Fruit fly (Drosophila melanogaster): ENCODE measurements around the gene CG12054.

The CG12054 gene

DNA sequence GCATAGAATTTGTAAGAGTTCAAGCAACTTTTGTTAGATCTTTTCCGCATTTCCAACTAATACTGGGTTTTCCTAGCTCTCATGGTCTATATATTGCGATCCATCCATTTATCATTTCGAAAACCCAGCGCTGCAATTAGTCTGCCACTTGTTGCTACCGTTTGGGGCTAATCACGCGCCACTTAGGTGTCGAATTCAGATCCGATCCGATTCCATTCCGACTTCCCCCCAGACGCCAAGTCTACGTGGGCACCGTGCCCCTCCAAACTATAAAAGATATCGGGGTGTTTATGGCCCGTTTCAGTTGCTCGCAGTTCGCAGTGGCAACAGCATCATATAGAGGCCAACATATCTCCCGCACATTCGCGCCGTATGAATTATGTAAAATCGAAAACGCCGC lies 36.8 kb downstream of the CG12054 start, which contains the start of gene CAH6:
Gene CAH6 (plus strand): TSS at position 301 of the 400 bp plus-strand sequence.
- TF ChIP-seq foxo (GFP tag; optimal IDR thresholded peaks at IDR 0.05) (no peak), Sp1 (GFP tag; optimal IDR thresholded peaks at IDR 0.05) (no peak), tai (GFP tag; optimal IDR thresholded peaks at IDR 0.05) (no peak), Rel (GFP tag; optimal IDR thresholded peaks at IDR 0.05) (no peak), Rel (tag; optimal IDR thresholded peaks at IDR 0.05) (no peak), dmrt93B (GFP tag; optimal IDR thresholded peaks at IDR 0.05) (no peak), woc (GFP tag; optimal IDR thresholded peaks at IDR 0.05) (no peak), jim (GFP tag; optimal IDR thresholded peaks at IDR 0.05) (no peak), psq (GFP tag; optimal IDR thresholded peaks at IDR 0.05) (no peak), Myc (optimal IDR thresholded peaks at IDR 0.05) (no peak), sage (GFP tag; optimal IDR thresholded peaks at IDR 0.05) (no peak), rgr (GFP tag; optimal IDR thresholded peaks at IDR 0.05) (no peak), GATAd (GFP tag; optimal IDR thresholded peaks at IDR 0.05) (no peak), h (GFP tag; optimal IDR thresholded peaks at IDR 0.05) (no peak), Hnf4 (GFP tag; optimal IDR thresholded peaks at IDR 0.05) (no peak), N (GFP tag; optimal IDR thresholded peaks at IDR 0.05) (no peak), br (GFP tag; optimal IDR thresholded peaks at IDR 0.05) (no peak)

DNA sequence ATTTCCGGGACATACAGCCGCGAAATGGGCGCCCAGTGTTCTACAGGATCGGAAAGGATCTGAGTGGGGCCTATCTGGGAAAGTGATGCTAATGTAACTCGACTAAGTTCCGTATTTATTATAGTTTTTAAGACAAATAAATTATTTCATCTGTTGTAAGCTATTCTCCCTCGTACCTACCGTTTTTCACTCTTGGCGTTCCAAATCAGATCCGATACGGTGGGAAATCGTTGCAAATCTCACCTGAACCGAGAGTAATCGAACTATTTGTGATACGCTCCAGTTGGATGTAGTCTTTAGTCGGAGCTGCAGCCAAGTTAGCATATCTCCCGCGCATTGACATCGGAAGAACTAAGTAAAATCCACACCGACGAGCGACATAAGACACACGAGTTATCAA lies 39.4 kb downstream of the CG12054 start, which contains the start of gene CAH16:
Gene CAH16 (plus strand): TSS at position 301 of the 400 bp plus-strand sequence.
- no peak for TF ChIP-seq dmrt93B (GFP tag; optimal IDR thresholded peaks at IDR 0.05)
- TF ChIP-seq ey (GFP tag; optimal IDR thresholded peaks at IDR 0.05), result no peak
- TF ChIP-seq Hnf4 (GFP tag; optimal IDR thresholded peaks at IDR 0.05), result no peak
- TF ChIP-seq fru (GFP tag; optimal IDR thresholded peaks at IDR 0.05), result no peak
- TF ChIP-seq tai (GFP tag; optimal IDR thresholded peaks at IDR 0.05), result no peak

DNA sequence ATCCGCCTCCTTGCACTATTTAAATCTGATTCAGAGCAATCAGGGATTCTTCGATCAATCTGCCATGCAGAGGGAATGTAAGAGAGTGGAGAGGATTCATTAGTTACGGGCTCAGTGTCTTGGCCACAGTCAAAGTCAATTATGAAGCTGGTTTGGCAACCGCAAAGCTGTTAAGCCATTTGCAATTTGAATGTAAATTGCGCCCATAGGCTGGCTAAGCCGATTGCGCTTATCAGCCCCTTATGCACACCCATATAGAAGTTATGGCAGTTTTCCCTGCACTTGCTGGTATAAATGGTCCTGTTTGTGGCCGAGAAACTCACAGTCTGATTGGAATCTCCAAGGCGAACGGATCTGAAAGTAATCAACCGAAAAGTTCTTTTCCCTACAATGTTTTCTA lies 41.8 kb downstream of the CG12054 start, which contains the start of gene CAH5:
Gene CAH5 (plus strand): TSS at position 301 of the 400 bp plus-strand sequence.
- TF ChIP-seq brk (GFP tag; optimal IDR thresholded peaks at IDR 0.05) (no peak), dl (GFP tag; optimal IDR thresholded peaks at IDR 0.05; ENCODE audit: insufficient read depth in 1 of 2, partially characterized antibody in 2 of 2) (no peak), dmrt93B (GFP tag; optimal IDR thresholded peaks at IDR 0.05) (no peak), usp (GFP tag; optimal IDR thresholded peaks at IDR 0.05) (no peak), OdsH (GFP tag; optimal IDR thresholded peaks at IDR 0.05) (no peak), psq (GFP tag; optimal IDR thresholded peaks at IDR 0.05) (no peak), rgr (GFP tag; optimal IDR thresholded peaks at IDR 0.05) (no peak), Dfd (GFP tag; optimal IDR thresholded peaks at IDR 0.05) (no peak), Jra (GFP tag; optimal IDR thresholded peaks at IDR 0.05) (no peak), foxo (GFP tag; optimal IDR thresholded peaks at IDR 0.05) (no peak), lola (GFP tag; optimal IDR thresholded peaks at IDR 0.05) (no peak), CrebA (GFP tag; optimal IDR thresholded peaks at IDR 0.05; ENCODE audit: borderline replicate concordance) (no peak), CG9705 (GFP tag; optimal IDR thresholded peaks at IDR 0.05) (no peak), dsf (GFP tag; optimal IDR thresholded peaks at IDR 0.05; ENCODE audit: borderline replicate concordance) (no peak), sage (GFP tag; optimal IDR thresholded peaks at IDR 0.05) (no peak)

DNA sequence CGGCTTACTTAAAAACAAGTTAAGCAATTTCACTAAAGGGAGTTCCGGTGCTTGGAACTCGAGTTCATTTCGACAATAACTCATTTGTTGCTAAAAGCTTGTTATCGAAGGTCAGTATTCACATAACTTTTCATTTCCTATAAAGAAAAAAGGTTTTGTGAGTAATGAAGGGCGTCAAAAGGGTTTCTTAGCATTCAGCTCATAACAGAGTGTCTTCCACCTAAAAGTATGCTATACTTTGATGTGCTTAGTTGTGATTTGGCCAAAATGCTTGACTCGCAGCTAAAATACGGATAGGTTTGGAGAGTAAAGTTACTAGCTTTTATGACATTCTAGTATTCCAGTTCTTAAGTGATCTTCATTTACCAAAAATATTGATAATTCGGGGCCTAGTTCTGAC lies 43.4 kb downstream of the CG12054 start:
- no peak for TF ChIP-seq sv (GFP tag; optimal IDR thresholded peaks at IDR 0.05)
- no peak for TF ChIP-seq dl (GFP tag; optimal IDR thresholded peaks at IDR 0.05; ENCODE audit: insufficient read depth in 1 of 2, partially characterized antibody in 2 of 2)
- TF ChIP-seq CrebA (GFP tag; optimal IDR thresholded peaks at IDR 0.05; ENCODE audit: borderline replicate concordance), result no peak
- peak; percentile 21 for TF ChIP-seq Myc (optimal IDR thresholded peaks at IDR 0.05)
- TF ChIP-seq dmrt93B (GFP tag; optimal IDR thresholded peaks at IDR 0.05), result no peak

DNA sequence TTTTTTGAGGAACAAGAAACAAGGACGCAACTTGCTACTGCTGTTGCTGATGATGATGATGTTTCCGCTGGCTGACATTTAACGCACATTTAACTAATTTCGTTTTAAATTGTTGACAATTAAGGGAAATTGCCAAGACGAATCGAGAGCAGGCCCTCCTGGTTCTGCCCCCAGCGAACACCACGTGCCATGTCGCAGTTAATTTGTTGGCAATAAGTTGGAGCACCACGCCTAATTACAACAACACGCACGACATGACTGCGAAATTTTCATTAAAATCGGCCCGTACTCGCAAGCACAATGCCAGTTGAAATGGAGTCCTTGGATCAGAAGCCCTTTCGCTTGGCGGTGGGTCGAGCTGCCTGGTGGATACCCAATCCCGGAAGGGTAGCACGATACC lies 44.9 kb downstream of the CG12054 start, which contains the start of gene ppk24:
Gene ppk24 (plus strand): TSS at position 301 of the 400 bp plus-strand sequence.
- TF ChIP-seq fru (GFP tag; optimal IDR thresholded peaks at IDR 0.05) (no peak), woc (GFP tag; optimal IDR thresholded peaks at IDR 0.05) (no peak), Mio (GFP tag; optimal IDR thresholded peaks at IDR 0.05) (no peak), sv (GFP tag; optimal IDR thresholded peaks at IDR 0.05) (no peak)

All from whole organism, wandering third instar larva.